Fruit fly (Drosophila melanogaster) whole organism, embryonic: ENCODE measurements around the gene ND-49.

Source experiments
- CG30020 ChIP-seq: fragments of 200-800 bp; optimal IDR thresholded peaks from 2 replicates; lab custom pipeline; 2019; ENCODE audit warnings: missing biosample characterization, mild to moderate bottlenecking, missing genetic modification characterization, moderate library complexity
- Lpt ChIP-seq: fragments of >200 bp; optimal IDR thresholded peaks from 2 replicates; lab custom pipeline; 2018; ENCODE audit warnings: missing biosample characterization, missing genetic modification characterization
- bigmax ChIP-seq: fragments of 200-800 bp; sonication (Bioruptor generic); optimal IDR thresholded peaks from 2 replicates; lab custom pipeline; 2018; ENCODE audit warnings: missing biosample characterization, mild to moderate bottlenecking, missing genetic modification characterization
- tna ChIP-seq: fragments of 200-800 bp; sonication (Bioruptor generic); IDR thresholded peaks from 2 replicates; pipeline ENCODE4 v1.3.6; 2022; ENCODE audit warnings: missing biosample characterization, missing genetic modification characterization; ENCODE audit not compliant: partially characterized antibody

DNA sequence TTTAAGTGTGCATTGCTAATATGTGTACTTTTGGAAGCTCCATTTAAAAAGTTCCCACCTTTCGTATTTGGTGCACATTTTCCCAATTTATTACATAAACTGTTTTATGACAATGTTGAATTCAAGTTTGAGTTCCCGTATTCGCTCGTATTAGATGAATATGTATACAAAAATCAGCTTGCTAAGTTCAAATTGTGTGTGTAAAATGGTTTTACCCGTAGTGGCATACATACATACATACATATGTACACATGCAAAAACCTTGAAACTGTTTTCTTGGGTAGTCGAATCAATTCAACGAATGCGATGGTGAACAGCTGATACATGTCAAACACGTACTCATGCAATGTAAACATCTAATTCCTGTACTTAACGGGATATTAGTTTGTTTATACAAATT is 12.9 kb downstream of the ND-49 start:
- no peak for TF ChIP-seq Lpt (GFP tag; lab: Kevin White, UChicago)
- TF ChIP-seq CG30020 (tag; lab: Kevin White, UChicago): no peak
- no peak for TF ChIP-seq tna (GFP tag; lab: Robert Waterston, UW)
- TF ChIP-seq bigmax (GFP tag; lab: Kevin White, UChicago): no peak
